Worm (Caenorhabditis elegans): ENCODE data around the gene ace-3.

ace-3 gene

ce11 chrII:14205335-14205734 is at the start of gene ace-3:
TSS of gene ace-3 (plus strand) at chrII:14205635.
- TF ChIP-seq unc-62 (GFP tag; optimal IDR thresholded peaks at IDR 0.05), result no peak

ce11 chrII:14165430-14165929 is 40.0 kb upstream of the ace-3 start:
- TF ChIP-seq unc-62 (GFP tag; optimal IDR thresholded peaks at IDR 0.05), result no peak

- TF ChIP-seq unc-62 (GFP tag; optimal IDR thresholded peaks at IDR 0.05), result no peak
Measured at ce11 chrII:14171558-14171957, 33.9 kb upstream of the ace-3 start, which contains the start of gene eat-2. TSS of gene eat-2 (minus strand) at chrII:14171658.

- no peak for TF ChIP-seq unc-62 (GFP tag; optimal IDR thresholded peaks at IDR 0.05)
Measured at ce11 chrII:14173176-14173575, 32.3 kb upstream of the ace-3 start.

- TF ChIP-seq unc-62 (GFP tag; optimal IDR thresholded peaks at IDR 0.05), result no peak
Measured at ce11 chrII:14175099-14175498, 30.3 kb upstream of the ace-3 start, which contains the start of gene Y48B6A.5. TSS of gene Y48B6A.5 (minus strand) at chrII:14175199.

- no peak for TF ChIP-seq unc-62 (GFP tag; optimal IDR thresholded peaks at IDR 0.05)
Measured at ce11 chrII:14176642-14177041, 28.8 kb upstream of the ace-3 start.

- TF ChIP-seq unc-62 (GFP tag; optimal IDR thresholded peaks at IDR 0.05), result no peak
Measured at ce11 chrII:14178233-14178969, 27.0 kb upstream of the ace-3 start, which contains the start of gene efhd-1. TSS of gene efhd-1 (plus strand) at chrII:14178814.

ce11 chrII:14186937-14187336 is 18.5 kb upstream of the ace-3 start:
- no peak for TF ChIP-seq unc-62 (GFP tag; optimal IDR thresholded peaks at IDR 0.05)

ce11 chrII:14187456-14187855 is 18.0 kb upstream of the ace-3 start:
- TF ChIP-seq unc-62 (GFP tag; optimal IDR thresholded peaks at IDR 0.05), result no peak

- no peak for TF ChIP-seq unc-62 (GFP tag; optimal IDR thresholded peaks at IDR 0.05)
Measured at ce11 chrII:14195931-14196330, 9.5 kb upstream of the ace-3 start.

ce11 chrII:14197499-14198096 is 7.8 kb upstream of the ace-3 start, which contains the start of gene ace-4:
TSS of gene ace-4 (plus strand) at chrII:14198046.
- TF ChIP-seq unc-62 (GFP tag; optimal IDR thresholded peaks at IDR 0.05), result no peak

- no peak for TF ChIP-seq unc-62 (GFP tag; optimal IDR thresholded peaks at IDR 0.05)
Measured at ce11 chrII:14206211-14206610, 776 bp downstream of the ace-3 start.

ce11 chrII:14211118-14211517 is 5.7 kb downstream of the ace-3 start, which contains the start of gene hot-7:
TSS of gene hot-7 (plus strand) at chrII:14211418.
- no peak for TF ChIP-seq unc-62 (GFP tag; optimal IDR thresholded peaks at IDR 0.05)

- no peak for TF ChIP-seq unc-62 (GFP tag; optimal IDR thresholded peaks at IDR 0.05)
Measured at ce11 chrII:14214109-14214508, 8.7 kb downstream of the ace-3 start, which contains the start of gene Y48B6A.10. TSS of gene Y48B6A.10 (plus strand) at chrII:14214409.

- TF ChIP-seq unc-62 (GFP tag; optimal IDR thresholded peaks at IDR 0.05), result no peak
Measured at ce11 chrII:14218142-14218541, 12.7 kb downstream of the ace-3 start.

- no peak for TF ChIP-seq unc-62 (GFP tag; optimal IDR thresholded peaks at IDR 0.05)
Measured at ce11 chrII:14226175-14226574, 20.7 kb downstream of the ace-3 start, which contains the start of gene Y48B6A.13. TSS of gene Y48B6A.13 (minus strand) at chrII:14226275.

ce11 chrII:14230075-14230474 is 24.6 kb downstream of the ace-3 start:
- TF ChIP-seq unc-62 (GFP tag; optimal IDR thresholded peaks at IDR 0.05), result no peak

Measured in whole organism, dauer.